Worm (Caenorhabditis elegans): Measurements from ENCODE around the gene parg-1.

Gene parg-1

DNA sequence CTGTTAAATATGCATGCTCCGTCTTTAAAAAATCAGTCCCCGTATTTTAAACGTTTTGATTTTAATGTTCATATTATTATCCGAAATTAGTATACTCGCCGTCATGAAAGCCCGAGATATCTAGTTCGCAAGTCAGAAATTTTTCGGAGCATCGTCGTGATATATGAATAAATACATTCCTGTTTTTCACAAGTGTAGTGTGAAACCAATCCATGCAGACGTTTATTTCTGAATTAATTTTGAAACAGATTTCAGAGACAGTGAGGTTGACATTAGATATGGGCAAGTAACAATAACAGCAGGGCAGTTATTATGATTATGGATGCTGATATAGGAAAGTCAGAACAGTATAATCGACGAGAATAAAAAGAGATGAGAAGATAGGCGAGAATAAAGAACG lies 6.4 kb downstream of the parg-1 start (continued):
- TF ChIP-seq lin-54 (GFP tag; optimal IDR thresholded peaks at IDR 0.05) = peak; percentile 44

DNA sequence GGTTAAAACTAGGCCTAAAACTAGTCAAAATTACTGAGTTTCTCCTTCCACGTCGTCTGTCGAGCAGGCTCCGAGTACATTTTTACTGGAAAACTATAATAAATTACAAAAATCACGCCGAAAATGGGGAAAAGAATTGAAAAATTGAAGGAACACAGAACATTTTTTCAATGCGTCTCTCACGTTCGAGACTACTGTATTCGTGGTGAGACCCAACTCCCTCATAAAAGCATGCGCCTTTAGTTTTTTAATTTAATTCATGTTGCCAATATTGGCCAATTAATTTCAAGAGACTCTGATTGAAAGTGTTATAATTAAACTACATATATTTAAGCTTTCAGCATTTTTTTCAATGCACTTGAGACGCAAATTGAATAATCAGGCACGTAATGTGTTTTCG lies 8.1 kb downstream of the parg-1 start:
- TF ChIP-seq F33H1.4 (GFP tag; IDR thresholded peaks at IDR 0.05) = peak; percentile 81; the same call in 1 of the 2 replicates
- TF ChIP-seq ceh-79 (tag; optimal IDR thresholded peaks at IDR 0.05) = no peak
- peak; percentile 79 for TF ChIP-seq lsl-1 (GFP tag; optimal IDR thresholded peaks at IDR 0.05)
- TF ChIP-seq hmg-20 (GFP tag; IDR thresholded peaks at IDR 0.05) = no peak
- peak; percentile 5 for TF ChIP-seq F23B12.7 (tag; optimal IDR thresholded peaks at IDR 0.05; ENCODE audit: insufficient read depth)
- TF ChIP-seq efl-1 (GFP tag; optimal IDR thresholded peaks at IDR 0.05) = peak; percentile 0

- TF ChIP-seq efl-1 (GFP tag; optimal IDR thresholded peaks at IDR 0.05) (peak; percentile 53), dpl-1 (GFP tag; optimal IDR thresholded peaks at IDR 0.05) (peak; percentile 16), B0261.1 (tag; optimal IDR thresholded peaks at IDR 0.05) (no peak)
Measured at ce11 chrIV:8754727-8755126, 8.7 kb downstream of the parg-1 start, which contains the start of gene elli-1. Gene elli-1 (minus strand): TSS chrIV:8754827.

- TF ChIP-seq mcd-1 (GFP tag; IDR thresholded peaks at IDR 0.05) (no peak), xnd-1 (tag; optimal IDR thresholded peaks at IDR 0.05) (no peak), attf-3 (GFP tag; conservative IDR thresholded peaks at IDR 0.05) (no peak), nhr-80 (tag; optimal IDR thresholded peaks at IDR 0.05) (peak; percentile 74), cebp-1 (GFP tag; IDR thresholded peaks at IDR 0.05) (no peak), cebp-1 (tag; optimal IDR thresholded peaks at IDR 0.05) (no peak), B0336.3 (GFP tag; IDR thresholded peaks at IDR 0.05) (no peak), ztf-22 (GFP tag; optimal IDR thresholded peaks at IDR 0.05) (no peak), madf-10 (tag; optimal IDR thresholded peaks at IDR 0.05) (peak; percentile 83), hmg-20 (GFP tag; IDR thresholded peaks at IDR 0.05) (no peak)
Measured at ce11 chrIV:8757729-8758128, 11.7 kb downstream of the parg-1 start.

ce11 chrIV:8758620-8759019 lies 12.6 kb downstream of the parg-1 start:
- peak; percentile 99 for TF ChIP-seq madf-10 (tag; optimal IDR thresholded peaks at IDR 0.05)
- no peak for TF ChIP-seq bed-2 (GFP tag; IDR thresholded peaks at IDR 0.05)
- TF ChIP-seq hmg-1.2 (GFP tag; IDR thresholded peaks at IDR 0.05) = peak; percentile 47; the same call in 1 of the 2 replicates

ce11 chrIV:8761896-8762295 lies 15.8 kb downstream of the parg-1 start, which contains the start of the genes F20C5.11 and klp-11:
Gene F20C5.11 (minus strand): TSS chrIV:8761996.
Gene klp-11 (minus strand): TSS chrIV:8762066.
- TF ChIP-seq F22D6.2 (tag; optimal IDR thresholded peaks at IDR 0.05) (no peak), pbrm-1 (GFP tag; IDR thresholded peaks at IDR 0.05) (no peak), lin-26 (GFP tag; IDR thresholded peaks at IDR 0.05) (no peak), nhr-179 (tag; optimal IDR thresholded peaks at IDR 0.05) (no peak), T26A5.8 (tag; optimal IDR thresholded peaks at IDR 0.05) (no peak), hrde-1 (tag; optimal IDR thresholded peaks at IDR 0.05; ENCODE audit: borderline replicate concordance) (no peak), dpff-1 (tag; optimal IDR thresholded peaks at IDR 0.05) (no peak), K12H6.12 (tag; optimal IDR thresholded peaks at IDR 0.05) (no peak), lin-40 (tag; optimal IDR thresholded peaks at IDR 0.05) (no peak), ztf-26 (tag; optimal IDR thresholded peaks at IDR 0.05) (no peak), aptf-2 (GFP tag; conservative IDR thresholded peaks at IDR 0.05) (no peak), mel-28 (tag; optimal IDR thresholded peaks at IDR 0.05; ENCODE audit: borderline replicate concordance) (no peak), B0019.2 (GFP tag; conservative IDR thresholded peaks at IDR 0.05) (no peak), repo-1 (tag; optimal IDR thresholded peaks at IDR 0.05) (no peak), ekl-4 (GFP tag; IDR thresholded peaks at IDR 0.05) (no peak), chd-7 (tag; optimal IDR thresholded peaks at IDR 0.05) (no peak), ceh-27 (GFP tag; optimal IDR thresholded peaks at IDR 0.05) (no peak), rec-8 (tag; optimal IDR thresholded peaks at IDR 0.05) (no peak), ceh-40 (GFP tag; IDR thresholded peaks at IDR 0.05) (no peak)

Measured in whole organism, young adult.